Fruit fly (Drosophila melanogaster) S2 (cell line): ENCODE results near the gene ppk24.

Source experiments
- CG8478 ChIP-seq: fragments of >200 bp; optimal IDR thresholded peaks from 2 replicates; lab custom pipeline; 2018
- CTCF ChIP-seq, 2 experiments: fragments of >200 bp; optimal IDR thresholded peaks; 2 replicates each; lab custom pipeline; 2018

dm6 chr3R:31221337-31222047 lies 44.0 kb upstream of the ppk24 start:
- TF ChIP-seq CG8478 = no peak
- TF ChIP-seq CTCF (optimal IDR thresholded peaks at IDR 0.05; lab: Kevin White, UChicago) = no peak
